Fruit fly (Drosophila melanogaster) whole organism, wandering third instar larva: ENCODE measurements around the gene CG6462.

Experiments
- Abd-B ChIP-seq: fragments of >200 bp; optimal IDR thresholded peaks from 2 replicates; lab custom pipeline; 2017; ENCODE audit warnings: missing biosample characterization, missing genetic modification characterization
- CG9705 ChIP-seq: fragments of 200-800 bp; sonication (Bioruptor generic); optimal IDR thresholded peaks from 2 replicates; lab custom pipeline; 2018; ENCODE audit warnings: missing biosample characterization, mild to moderate bottlenecking, missing genetic modification characterization
- Dfd ChIP-seq: fragments of >200 bp; optimal IDR thresholded peaks from 2 replicates; lab custom pipeline; 2017; ENCODE audit warnings: missing biosample characterization, missing genetic modification characterization
- Dif ChIP-seq: fragments of 200-275, 200-300 bp; sonication (Bioruptor generic); optimal IDR thresholded peaks from 2 replicates; lab custom pipeline; 2018; ENCODE audit warnings: missing biosample characterization, missing genetic modification characterization; ENCODE audit not compliant: partially characterized antibody
- Hnf4 ChIP-seq: fragments of 200-800 bp; sonication (Bioruptor generic); optimal IDR thresholded peaks from 2 replicates; lab custom pipeline; 2016; ENCODE audit warnings: missing biosample characterization, mild to moderate bottlenecking, missing genetic modification characterization
- Hr78 ChIP-seq: fragments of >200 bp; optimal IDR thresholded peaks from 2 replicates; lab custom pipeline; 2017; ENCODE audit warnings: missing biosample characterization, missing genetic modification characterization
- Hr83 ChIP-seq: fragments of 200-300 bp; sonication (Bioruptor generic); optimal IDR thresholded peaks from 2 replicates; lab custom pipeline; 2016; ENCODE audit warnings: missing biosample characterization, mild to moderate bottlenecking, missing genetic modification characterization, moderate library complexity; ENCODE audit not compliant: poor library complexity, severe bottlenecking
- br ChIP-seq: fragments of 200-800 bp; sonication (Bioruptor generic); optimal IDR thresholded peaks from 2 replicates; lab custom pipeline; 2016; ENCODE audit warnings: missing biosample characterization, missing genetic modification characterization
- foxo ChIP-seq, 2 experiments: fragments of 200-800 bp; sonication (Bioruptor generic); optimal IDR thresholded peaks; 2 replicates in 1 of 2; 3 replicates in 1 of 2; lab custom pipeline; 2016 to 2017; ENCODE audit warnings: missing biosample characterization in 2 of 2, missing genetic modification characterization in 2 of 2
- fru ChIP-seq: fragments of 200-800 bp; sonication (Bioruptor generic); optimal IDR thresholded peaks from 3 replicates; lab custom pipeline; 2016; ENCODE audit warnings: missing biosample characterization, mild to moderate bottlenecking, missing genetic modification characterization
- pan ChIP-seq: fragments of >200 bp; optimal IDR thresholded peaks from 2 replicates; lab custom pipeline; 2017
- usp ChIP-seq: fragments of >200 bp; optimal IDR thresholded peaks from 2 replicates; lab custom pipeline; 2017; ENCODE audit warnings: missing biosample characterization, missing genetic modification characterization

dm6 chr3L:6082561-6082960 is 45.6 kb downstream of the CG6462 start, which contains the start of gene CG13293:
- TF ChIP-seq fru (GFP tag; lab: Kevin White, UChicago) (no peak), pan (no peak), Hnf4 (no peak), Dfd (GFP tag; lab: Kevin White, UChicago) (no peak), CG9705 (GFP tag; lab: Kevin White, UChicago) (no peak), usp (GFP tag; lab: Kevin White, UChicago) (no peak), Hr83 (GFP tag; lab: Kevin White, UChicago) (no peak), foxo (GFP tag; optimal IDR thresholded peaks at IDR 0.05; lab: Kevin White, UChicago) (no peak), br (GFP tag; lab: Kevin White, UChicago) (no peak), Hr78 (GFP tag; lab: Kevin White, UChicago) (no peak), Abd-B (GFP tag; lab: Kevin White, UChicago) (no peak), Dif (no peak)
